Fruit fly (Drosophila melanogaster): ENCODE results near the gene gzl.

The gzl gene

dm6 chr3R:6353624-6354352, 28.9 kb upstream of the gzl start (continued):
- TF ChIP-seq CG18599 (GFP tag; optimal IDR thresholded peaks at IDR 0.05) (peak; percentile 82), H2.0 (GFP tag; IDR thresholded peaks at IDR 0.05) (peak; percentile 46; the same call in 1 of the 2 replicates), CG9437 (GFP tag; optimal IDR thresholded peaks at IDR 0.05) (peak; percentile 82), NFAT (GFP tag; IDR thresholded peaks at IDR 0.05) (no peak), h (optimal IDR thresholded peaks at IDR 0.05) (no peak), CTCF (GFP tag; optimal IDR thresholded peaks at IDR 0.05) (no peak), CG18764 (GFP tag; optimal IDR thresholded peaks at IDR 0.05) (peak; percentile 68), Dip3 (GFP tag; optimal IDR thresholded peaks at IDR 0.05) (peak; percentile 57), Blimp-1 (GFP tag; optimal IDR thresholded peaks at IDR 0.05) (no peak), CG7987 (GFP tag; optimal IDR thresholded peaks at IDR 0.05) (no peak), Atf-2 (GFP tag; optimal IDR thresholded peaks at IDR 0.05) (peak; percentile 65), CG12155 (GFP tag; optimal IDR thresholded peaks at IDR 0.05) (peak; percentile 64), Lim3 (GFP tag; IDR thresholded peaks at IDR 0.05) (no peak), CG18011 (GFP tag; optimal IDR thresholded peaks at IDR 0.05) (peak; percentile 83), CG10209 (GFP tag; optimal IDR thresholded peaks at IDR 0.05) (peak; percentile 86), Gug (GFP tag; IDR thresholded peaks at IDR 0.05) (peak; percentile 18; the same call in 1 of the 4 replicates), tio (GFP tag; optimal IDR thresholded peaks at IDR 0.05) (peak; percentile 82), Myb (GFP tag; optimal IDR thresholded peaks at IDR 0.05) (peak; percentile 35), CG10979 (tag; optimal IDR thresholded peaks at IDR 0.05) (peak; percentile 83), CG13123 (GFP tag; optimal IDR thresholded peaks at IDR 0.05) (peak; percentile 42), ems (GFP tag; optimal IDR thresholded peaks at IDR 0.05) (peak; percentile 62), CG15696 (tag; optimal IDR thresholded peaks at IDR 0.05) (peak; percentile 20), Dfd (GFP tag; optimal IDR thresholded peaks at IDR 0.05) (no peak), CG16815 (GFP tag; optimal IDR thresholded peaks at IDR 0.05) (peak; percentile 65), CG17328 (GFP tag; IDR thresholded peaks at IDR 0.05) (peak; percentile 48), dmrt99B (tag; optimal IDR thresholded peaks at IDR 0.05) (no peak), az2 (GFP tag; optimal IDR thresholded peaks at IDR 0.05) (peak; percentile 81), CG8924 (tag; optimal IDR thresholded peaks at IDR 0.05) (no peak), gce (GFP tag; IDR thresholded peaks at IDR 0.05) (no peak), CG2202 (tag; optimal IDR thresholded peaks at IDR 0.05) (no peak), MESR4 (GFP tag; optimal IDR thresholded peaks at IDR 0.05) (no peak), mld (GFP tag; IDR thresholded peaks at IDR 0.05; ENCODE audit: partially characterized antibody) (no peak), gem (tag; optimal IDR thresholded peaks at IDR 0.05) (peak; percentile 92), sens (GFP tag) (peak; percentile 95), wdn (GFP tag; IDR thresholded peaks at IDR 0.05) (no peak), Ssrp (tag; optimal IDR thresholded peaks at IDR 0.05) (peak; percentile 84), CG7963 (GFP tag; IDR thresholded peaks at IDR 0.05; ENCODE audit: partially characterized antibody) (no peak), CG32772 (GFP tag; IDR thresholded peaks at IDR 0.05) (peak; percentile 62), gcm2 (GFP tag; optimal IDR thresholded peaks at IDR 0.05) (no peak), CG3847 (GFP tag; IDR thresholded peaks at IDR 0.05) (no peak; the same call in none of the 2 replicates), CG4328 (GFP tag; optimal IDR thresholded peaks at IDR 0.05) (no peak), D19B (GFP tag; optimal IDR thresholded peaks at IDR 0.05) (peak; percentile 66), Hr51 (GFP tag; optimal IDR thresholded peaks at IDR 0.05) (peak in 1 of 2 experiments; percentile 26), fu2 (GFP tag; optimal IDR thresholded peaks at IDR 0.05) (peak; percentile 67), Bgb (GFP tag; IDR thresholded peaks at IDR 0.05; ENCODE audit: partially characterized antibody) (no peak), CG17361 (GFP tag; IDR thresholded peaks at IDR 0.05) (no peak; the same call in 1 of the 3 replicates), NC2α (GFP tag; optimal IDR thresholded peaks at IDR 0.05) (no peak), vfl (GFP tag; optimal IDR thresholded peaks at IDR 0.05) (no peak), Mad (GFP tag; optimal IDR thresholded peaks at IDR 0.05) (peak; percentile 67), unpg (GFP tag; optimal IDR thresholded peaks at IDR 0.05) (no peak)
